In the genomic region with DNA sequence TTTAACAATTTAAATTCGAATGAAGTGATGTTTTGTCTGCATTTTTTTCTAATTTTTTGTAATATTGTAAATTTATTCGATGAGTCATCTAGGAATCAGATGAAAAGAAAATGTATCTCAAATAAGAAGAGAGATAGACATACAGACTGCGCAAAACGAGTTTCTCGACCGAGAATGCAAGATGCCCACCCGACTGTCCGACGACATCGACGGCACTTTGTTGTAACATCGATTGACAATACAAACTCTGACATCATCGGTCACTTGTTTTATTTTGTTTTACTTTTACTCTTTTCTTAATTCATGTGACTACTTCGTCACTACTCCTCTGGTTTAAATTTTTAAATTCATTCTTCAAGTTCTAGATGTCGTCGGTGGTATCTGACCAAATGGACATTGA, we compare ENCODE assay signal across 5 worm cellular contexts.
TF ChIP-seq lines count a peak whose summit lies in the region.

Gene sta-2 (plus strand): TSS at position 349 of the 400 bp plus-strand sequence.

TF ChIP-seq in whole organism, L1 larva, 84 proteins besides CTCF, POLR2A, EP300 and RAD21 (continues in another document):
- TF ChIP-seq lin-35 (GFP tag; optimal IDR thresholded peaks at IDR 0.05; lab: Kevin White, UChicago) = peak in 1 of 2 experiments; percentile 57
- TF ChIP-seq snu-23 (GFP tag; optimal IDR thresholded peaks at IDR 0.05; lab: Kevin White, UChicago) = peak; percentile 66
- TF ChIP-seq C16A3.4 (tag; optimal IDR thresholded peaks at IDR 0.05; lab: Kevin White, UChicago) = peak; percentile 20
- TF ChIP-seq ceh-8 (GFP tag; optimal IDR thresholded peaks at IDR 0.05; lab: Kevin White, UChicago) = no peak
- no peak for TF ChIP-seq unc-30 (tag; optimal IDR thresholded peaks at IDR 0.05; lab: Kevin White, UChicago)
- no peak for TF ChIP-seq lin-15B (tag; optimal IDR thresholded peaks at IDR 0.05; lab: Kevin White, UChicago)
- no peak for TF ChIP-seq unc-62 (GFP tag; optimal IDR thresholded peaks at IDR 0.05; lab: Kevin White, UChicago)
- TF ChIP-seq nhr-85 (tag; lab: Kevin White, UChicago) = peak; percentile 93
- peak; percentile 81 for TF ChIP-seq grh-1 (GFP tag; IDR thresholded peaks at IDR 0.05; lab: Robert Waterston, UW)
- TF ChIP-seq unc-130 (tag; optimal IDR thresholded peaks at IDR 0.05; lab: Kevin White, UChicago) = peak; percentile 35
- no peak for TF ChIP-seq pax-3 (tag; optimal IDR thresholded peaks at IDR 0.05; lab: Kevin White, UChicago)
- no peak for TF ChIP-seq nhr-47 (tag; optimal IDR thresholded peaks at IDR 0.05; lab: Kevin White, UChicago)
- peak in 1 of 2 experiments; percentile 48 for TF ChIP-seq lsy-2 (tag; optimal IDR thresholded peaks at IDR 0.05; lab: Kevin White, UChicago)
- TF ChIP-seq nhr-71 (tag; optimal IDR thresholded peaks at IDR 0.05; lab: Kevin White, UChicago) = peak; percentile 67
- no peak for TF ChIP-seq jun-1 (tag; optimal IDR thresholded peaks at IDR 0.05; lab: Kevin White, UChicago)
- TF ChIP-seq egl-27 (tag; optimal IDR thresholded peaks at IDR 0.05; lab: Kevin White, UChicago) = no peak
- TF ChIP-seq elt-3 (tag; optimal IDR thresholded peaks at IDR 0.05; lab: Kevin White, UChicago) = peak in 2 of 6 experiments; percentile 18 to 91
- peak; percentile 70 for TF ChIP-seq nhr-20 (tag; optimal IDR thresholded peaks at IDR 0.05; lab: Kevin White, UChicago)

TF ChIP-seq in whole organism, L2 larva, 48 proteins besides CTCF, POLR2A, EP300 and RAD21 (continues in another document):
- no peak for TF ChIP-seq ceh-82 (tag; optimal IDR thresholded peaks at IDR 0.05; lab: Kevin White, UChicago)
- peak; percentile 3 for TF ChIP-seq nhr-6 (tag; optimal IDR thresholded peaks at IDR 0.05; lab: Kevin White, UChicago)
- no peak for TF ChIP-seq ama-1 (optimal IDR thresholded peaks at IDR 0.05; lab: Kevin White, UChicago)
- no peak for TF ChIP-seq lin-13 (GFP tag; optimal IDR thresholded peaks at IDR 0.05; lab: Kevin White, UChicago)
- TF ChIP-seq alr-1 (tag; optimal IDR thresholded peaks at IDR 0.05; lab: Kevin White, UChicago) = no peak
- peak; percentile 22 for TF ChIP-seq crh-2 (tag; optimal IDR thresholded peaks at IDR 0.05; lab: Kevin White, UChicago)
- TF ChIP-seq nhr-12 (tag; optimal IDR thresholded peaks at IDR 0.05; lab: Kevin White, UChicago) = no peak
- peak; percentile 16 for TF ChIP-seq sma-9 (GFP tag; optimal IDR thresholded peaks at IDR 0.05; lab: Kevin White, UChicago)
- TF ChIP-seq sma-9 (tag; optimal IDR thresholded peaks at IDR 0.05; lab: Kevin White, UChicago) = no peak
- TF ChIP-seq ztf-1 (GFP tag; conservative IDR thresholded peaks at IDR 0.05; lab: Robert Waterston, UW) = no peak
- TF ChIP-seq zag-1 (tag; optimal IDR thresholded peaks at IDR 0.05; lab: Kevin White, UChicago) = no peak
- TF ChIP-seq elt-1 (tag; optimal IDR thresholded peaks at IDR 0.05; lab: Kevin White, UChicago) = no peak
- TF ChIP-seq egl-27 (tag; optimal IDR thresholded peaks at IDR 0.05; lab: Kevin White, UChicago) = no peak
- no peak for TF ChIP-seq mbf-1 (tag; optimal IDR thresholded peaks at IDR 0.05; lab: Kevin White, UChicago)
- no peak for TF ChIP-seq nhr-21 (tag; optimal IDR thresholded peaks at IDR 0.05; lab: Kevin White, UChicago)
- no peak for TF ChIP-seq skn-1 (tag; optimal IDR thresholded peaks at IDR 0.05; lab: Kevin White, UChicago)
- peak; percentile 81 for TF ChIP-seq nhr-25 (tag; optimal IDR thresholded peaks at IDR 0.05; lab: Kevin White, UChicago)
- TF ChIP-seq lin-39 (tag; optimal IDR thresholded peaks at IDR 0.05; lab: Kevin White, UChicago) = no peak
- no peak for TF ChIP-seq Y55F3AM.14 (GFP tag; optimal IDR thresholded peaks at IDR 0.05; lab: Kevin White, UChicago)

TF ChIP-seq in whole organism, L3 larva, 47 proteins besides CTCF, POLR2A, EP300 and RAD21:
- TF ChIP-seq jun-1 (tag; optimal IDR thresholded peaks at IDR 0.05; lab: Kevin White, UChicago) = no peak
- TF ChIP-seq nhr-23 (tag; optimal IDR thresholded peaks at IDR 0.05; lab: Kevin White, UChicago) = peak; percentile 65
- peak; percentile 57 for TF ChIP-seq ceh-28 (tag; optimal IDR thresholded peaks at IDR 0.05; lab: Kevin White, UChicago)
- peak; percentile 85 for TF ChIP-seq nhr-25 (tag; optimal IDR thresholded peaks at IDR 0.05; lab: Kevin White, UChicago)
- peak; percentile 8 for TF ChIP-seq egl-27 (tag; optimal IDR thresholded peaks at IDR 0.05; lab: Kevin White, UChicago)
- TF ChIP-seq lsy-12 (tag; optimal IDR thresholded peaks at IDR 0.05; lab: Kevin White, UChicago) = no peak

TF ChIP-seq in whole organism, L4 larva, 104 proteins besides CTCF, POLR2A, EP300 and RAD21 (continues in another document):
- TF ChIP-seq zip-2 (tag; optimal IDR thresholded peaks at IDR 0.05; lab: Kevin White, UChicago) = no peak
- no peak for TF ChIP-seq tra-1 (GFP tag; IDR thresholded peaks at IDR 0.05; lab: Robert Waterston, UW)
- TF ChIP-seq mep-1 (tag; optimal IDR thresholded peaks at IDR 0.05; lab: Kevin White, UChicago) = peak; percentile 0
- TF ChIP-seq nhr-28 (tag; optimal IDR thresholded peaks at IDR 0.05; lab: Kevin White, UChicago) = peak; percentile 50
- no peak for TF ChIP-seq daf-8 (GFP tag; IDR thresholded peaks at IDR 0.05; lab: Robert Waterston, UW)
- no peak for TF ChIP-seq lsy-2 (tag; optimal IDR thresholded peaks at IDR 0.05; lab: Kevin White, UChicago)
- TF ChIP-seq hmg-1.1 (GFP tag; IDR thresholded peaks at IDR 0.05; lab: Robert Waterston, UW) = no peak
- no peak for TF ChIP-seq dmd-6 (GFP tag; IDR thresholded peaks at IDR 0.05; lab: Robert Waterston, UW)
- TF ChIP-seq Y75B8A.6 (GFP tag; IDR thresholded peaks at IDR 0.05; lab: Robert Waterston, UW) = no peak
- no peak for TF ChIP-seq dmd-8 (GFP tag; IDR thresholded peaks at IDR 0.05; lab: Robert Waterston, UW)
- TF ChIP-seq gei-8 (GFP tag; optimal IDR thresholded peaks at IDR 0.05; lab: Kevin White, UChicago) = no peak
- TF ChIP-seq madf-5 (GFP tag; IDR thresholded peaks at IDR 0.05; lab: Robert Waterston, UW) = no peak
- no peak for TF ChIP-seq nhr-10 (tag; optimal IDR thresholded peaks at IDR 0.05; lab: Kevin White, UChicago)
- TF ChIP-seq hlh-11 (tag; optimal IDR thresholded peaks at IDR 0.05; lab: Kevin White, UChicago) = peak; percentile 19
- TF ChIP-seq ztf-7 (tag; optimal IDR thresholded peaks at IDR 0.05; lab: Kevin White, UChicago) = no peak
- peak in 1 of 2 experiments; percentile 64 for TF ChIP-seq unc-62 (GFP tag; optimal IDR thresholded peaks at IDR 0.05 in 1 of 2; lab: Kevin White, UChicago)
- TF ChIP-seq unc-62 (tag; optimal IDR thresholded peaks at IDR 0.05; lab: Kevin White, UChicago) = no peak
- TF ChIP-seq zip-11 (GFP tag; IDR thresholded peaks at IDR 0.05; lab: Robert Waterston, UW) = no peak
- no peak for TF ChIP-seq dve-1 (tag; optimal IDR thresholded peaks at IDR 0.05; lab: Kevin White, UChicago; ENCODE audit: insufficient read depth)
- no peak for TF ChIP-seq F44E2.7 (GFP tag; IDR thresholded peaks at IDR 0.05; lab: Robert Waterston, UW)
- no peak for TF ChIP-seq hif-1 (tag; optimal IDR thresholded peaks at IDR 0.05; lab: Kevin White, UChicago)
- no peak for TF ChIP-seq arid-1 (GFP tag; conservative IDR thresholded peaks at IDR 0.05; lab: Robert Waterston, UW)
- TF ChIP-seq sdz-12 (GFP tag; optimal IDR thresholded peaks at IDR 0.05; lab: Kevin White, UChicago) = no peak
- TF ChIP-seq D1046.2 (GFP tag; IDR thresholded peaks at IDR 0.05; lab: Robert Waterston, UW) = no peak
- TF ChIP-seq tag-97 (GFP tag; IDR thresholded peaks at IDR 0.05; lab: Robert Waterston, UW) = no peak
- TF ChIP-seq F37D6.2 (tag; optimal IDR thresholded peaks at IDR 0.05; lab: Kevin White, UChicago) = no peak
- TF ChIP-seq ceh-44 (GFP tag; IDR thresholded peaks at IDR 0.05; lab: Robert Waterston, UW) = no peak

TF ChIP-seq in whole organism, young adult, 124 proteins besides CTCF, POLR2A, EP300 and RAD21:
- peak; percentile 27 for TF ChIP-seq lin-40 (tag; optimal IDR thresholded peaks at IDR 0.05; lab: Kevin White, UChicago)
- TF ChIP-seq zim-3 (tag; optimal IDR thresholded peaks at IDR 0.05; lab: Kevin White, UChicago) = no peak
